Worm (Caenorhabditis elegans): ENCODE data around the gene hsp-110.

ce11 chrIII:8417968-8418267, 28.8 kb downstream of the hsp-110 start, which contains the start of gene sor-1:
- TF ChIP-seq pag-3 (tag; optimal IDR thresholded peaks at IDR 0.05; ENCODE audit: borderline replicate concordance), result no peak
- TF ChIP-seq pha-4 (tag; optimal IDR thresholded peaks at IDR 0.05), result no peak
- TF ChIP-seq unc-42 (tag; optimal IDR thresholded peaks at IDR 0.05), result no peak
- TF ChIP-seq unc-55 (GFP tag; optimal IDR thresholded peaks at IDR 0.05), result no peak
- TF ChIP-seq ceh-30 (tag; optimal IDR thresholded peaks at IDR 0.05), result no peak
- TF ChIP-seq nhr-11 (tag; optimal IDR thresholded peaks at IDR 0.05), result no peak
- TF ChIP-seq nfya-1 (tag; optimal IDR thresholded peaks at IDR 0.05), result no peak
- TF ChIP-seq unc-86 (tag; optimal IDR thresholded peaks at IDR 0.05), result no peak
- no peak for TF ChIP-seq ama-1 (optimal IDR thresholded peaks at IDR 0.05)
- TF ChIP-seq sox-4 (tag; optimal IDR thresholded peaks at IDR 0.05), result no peak
